Fruit fly (Drosophila melanogaster) whole organism, prepupa: ENCODE measurements around the gene Spag1.

Experiments
- CG32006 ChIP-seq: fragments of 200-800 bp; sonication (Bioruptor generic); optimal IDR thresholded peaks from 3 replicates; lab custom pipeline; 2017; ENCODE audit warnings: missing biosample characterization, mild to moderate bottlenecking, missing genetic modification characterization
- CG6854 ChIP-seq: fragments of 200-800 bp; sonication (Bioruptor generic); optimal IDR thresholded peaks from 2 replicates; lab custom pipeline; 2017; ENCODE audit warnings: missing biosample characterization, mild to moderate bottlenecking, missing genetic modification characterization
- CG8632 ChIP-seq: fragments of 200-800 bp; sonication (Bioruptor generic); optimal IDR thresholded peaks from 3 replicates; lab custom pipeline; 2016; ENCODE audit warnings: missing biosample characterization, missing genetic modification characterization
- CG9139 ChIP-seq: fragments of 200-800 bp; sonication (Bioruptor generic); optimal IDR thresholded peaks from 3 replicates; lab custom pipeline; 2017; ENCODE audit warnings: missing biosample characterization, mild to moderate bottlenecking, missing genetic modification characterization
- Eip93F ChIP-seq: fragments of 200-800 bp; sonication (Bioruptor generic); optimal IDR thresholded peaks from 2 replicates; lab custom pipeline; 2016; ENCODE audit warnings: missing biosample characterization, mild to moderate bottlenecking, missing genetic modification characterization
- Hr39 ChIP-seq: fragments of 200-800 bp; sonication (Bioruptor generic); optimal IDR thresholded peaks from 2 replicates; lab custom pipeline; 2016; ENCODE audit warnings: missing biosample characterization, missing genetic modification characterization
- Sox15 ChIP-seq: fragments of 200-800 bp; sonication (Bioruptor generic); optimal IDR thresholded peaks from 3 replicates; lab custom pipeline; 2016; ENCODE audit warnings: missing biosample characterization, missing genetic modification characterization
- acj6 ChIP-seq: fragments of 200-800 bp; sonication (Bioruptor generic); optimal IDR thresholded peaks from 3 replicates; lab custom pipeline; 2016; ENCODE audit warnings: missing biosample characterization, missing genetic modification characterization
- fkh ChIP-seq: fragments of 200-800 bp; sonication (Bioruptor generic); optimal IDR thresholded peaks from 3 replicates; lab custom pipeline; 2017; ENCODE audit warnings: missing biosample characterization, mild to moderate bottlenecking, missing genetic modification characterization, moderate library complexity
- salr ChIP-seq, 2 experiments: fragments of 200-800 bp; sonication (Bioruptor generic); optimal IDR thresholded peaks; 3 replicates each; lab custom pipeline; 2016 to 2018; ENCODE audit warnings: missing biosample characterization in 2 of 2, missing genetic modification characterization in 2 of 2, mild to moderate bottlenecking in 1 of 2
- topi ChIP-seq: fragments of 200-800 bp; sonication (Bioruptor generic); optimal IDR thresholded peaks from 3 replicates; lab custom pipeline; 2016; ENCODE audit warnings: missing biosample characterization, missing genetic modification characterization

DNA sequence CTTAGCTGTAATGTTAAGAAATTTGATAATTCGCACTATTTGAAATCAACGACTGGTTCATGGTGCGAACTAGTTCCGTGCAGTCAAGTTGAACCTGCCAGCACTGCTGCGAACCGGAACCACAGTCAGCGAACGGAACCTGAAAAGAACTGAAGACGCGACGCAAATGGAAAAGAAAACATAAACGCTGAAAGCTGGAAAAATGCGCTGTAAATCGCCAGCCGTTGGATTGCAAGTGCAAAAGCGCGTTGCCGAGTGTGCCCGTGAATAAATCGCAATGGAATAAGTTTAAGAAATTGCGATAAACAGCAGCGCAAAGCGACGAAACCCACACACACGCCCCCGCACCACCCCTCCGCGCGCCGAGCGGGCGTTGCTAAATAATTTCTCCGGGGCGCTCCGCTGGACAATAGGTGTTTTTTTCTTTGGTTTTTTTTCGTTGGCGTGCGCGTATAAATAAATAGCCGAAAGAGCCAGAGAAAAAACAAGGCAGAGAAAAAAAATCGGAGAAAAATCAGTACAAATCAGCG, 19.2 kb downstream of the Spag1 start, which contains the start of gene CG5521:
- no peak for TF ChIP-seq CG9139
- no peak for TF ChIP-seq fkh
- no peak for TF ChIP-seq acj6
- no peak for TF ChIP-seq salr (GFP tag; optimal IDR thresholded peaks at IDR 0.05; lab: Kevin White, UChicago)
- TF ChIP-seq topi (GFP tag; lab: Kevin White, UChicago): no peak
- TF ChIP-seq CG6854 (GFP tag; lab: Kevin White, UChicago): peak; percentile 32
- TF ChIP-seq Sox15: no peak
- TF ChIP-seq CG8632 (GFP tag; lab: Kevin White, UChicago): no peak
- no peak for TF ChIP-seq CG32006 (GFP tag; lab: Kevin White, UChicago)
- no peak for TF ChIP-seq Hr39 (GFP tag; lab: Kevin White, UChicago)
- no peak for TF ChIP-seq Eip93F (GFP tag; lab: Kevin White, UChicago)
